Fruit fly (Drosophila melanogaster): ENCODE data around the gene Ref1.

The Ref1 gene

dm6 chr3R:7108589-7109312, 28.6 kb upstream of the Ref1 start (continued):
- TF ChIP-seq dm (GFP tag; optimal IDR thresholded peaks at IDR 0.05) (peak; percentile 79), CG12219 (GFP tag; optimal IDR thresholded peaks at IDR 0.05) (peak; percentile 90), Bteb2 (GFP tag; optimal IDR thresholded peaks at IDR 0.05) (peak; percentile 84), CG11093 (GFP tag; IDR thresholded peaks at IDR 0.05) (peak; percentile 94), CG34376 (GFP tag; optimal IDR thresholded peaks at IDR 0.05) (peak; percentile 5), CG1647 (GFP tag; optimal IDR thresholded peaks at IDR 0.05) (peak; percentile 82), onecut (GFP tag; IDR thresholded peaks at IDR 0.05) (peak; percentile 90), Doc2 (GFP tag; IDR thresholded peaks at IDR 0.05) (no peak), CG14965 (GFP tag; optimal IDR thresholded peaks at IDR 0.05; ENCODE audit: borderline replicate concordance) (peak; percentile 45), run (tag; optimal IDR thresholded peaks at IDR 0.05) (peak; percentile 82), croc (GFP tag; conservative IDR thresholded peaks at IDR 0.05) (peak; percentile 97), NC2β (GFP tag; optimal IDR thresholded peaks at IDR 0.05) (peak; percentile 95), CoRest (tag; optimal IDR thresholded peaks at IDR 0.05) (peak; percentile 97), CG1529 (GFP tag; optimal IDR thresholded peaks at IDR 0.05) (peak; percentile 97), PHDP (tag; optimal IDR thresholded peaks at IDR 0.05) (peak; percentile 95), ind (GFP tag; optimal IDR thresholded peaks at IDR 0.05) (peak; percentile 87), CG18262 (tag; optimal IDR thresholded peaks at IDR 0.05) (peak; percentile 99), CG10462 (GFP tag; optimal IDR thresholded peaks at IDR 0.05) (peak; percentile 98), ham (GFP tag; IDR thresholded peaks at IDR 0.05) (no peak), ems (GFP tag; optimal IDR thresholded peaks at IDR 0.05) (peak; percentile 87), tna (GFP tag; IDR thresholded peaks at IDR 0.05; ENCODE audit: partially characterized antibody) (no peak), CG3995 (GFP tag; optimal IDR thresholded peaks at IDR 0.05) (no peak), knrl (GFP tag; IDR thresholded peaks at IDR 0.05; ENCODE audit: partially characterized antibody) (no peak), CG15073 (GFP tag; optimal IDR thresholded peaks at IDR 0.05) (peak; percentile 80), luna (GFP tag; optimal IDR thresholded peaks at IDR 0.05) (no peak), bbx (GFP tag; IDR thresholded peaks at IDR 0.05; ENCODE audit: partially characterized antibody) (no peak), Sox102F (GFP tag; optimal IDR thresholded peaks at IDR 0.05) (peak; percentile 99), ash1 (GFP tag; optimal IDR thresholded peaks at IDR 0.05) (no peak), CG7987 (GFP tag; optimal IDR thresholded peaks at IDR 0.05) (no peak), dpn (GFP tag; optimal IDR thresholded peaks at IDR 0.05) (peak; percentile 88 to 94), br (optimal IDR thresholded peaks at IDR 0.05) (no peak), Asciz (GFP tag; optimal IDR thresholded peaks at IDR 0.05) (peak; percentile 97), zen2 (GFP tag; IDR thresholded peaks at IDR 0.05; ENCODE audit: partially characterized antibody) (no peak), CG43689 (GFP tag; IDR thresholded peaks at IDR 0.05) (no peak), CG4730 (GFP tag; IDR thresholded peaks at IDR 0.05) (no peak), CG15514 (GFP tag; optimal IDR thresholded peaks at IDR 0.05) (peak; percentile 44), Dp (GFP tag; optimal IDR thresholded peaks at IDR 0.05) (no peak), CG6654 (GFP tag; optimal IDR thresholded peaks at IDR 0.05) (peak; percentile 74), CG10209 (GFP tag; optimal IDR thresholded peaks at IDR 0.05) (peak; percentile 93), Camta (GFP tag; optimal IDR thresholded peaks at IDR 0.05) (peak; percentile 96), HLH4C (GFP tag; IDR thresholded peaks at IDR 0.05; ENCODE audit: partially characterized antibody) (no peak), CG11560 (tag; IDR thresholded peaks at IDR 0.05) (no peak), GATAe (GFP tag; conservative IDR thresholded peaks at IDR 0.05) (no peak), CG8478 (optimal IDR thresholded peaks at IDR 0.05) (no peak), gcm (GFP tag; optimal IDR thresholded peaks at IDR 0.05) (peak; percentile 97), toy (GFP tag; IDR thresholded peaks at IDR 0.05) (no peak), CG9727 (GFP tag; optimal IDR thresholded peaks at IDR 0.05) (peak; percentile 98), CG7556 (GFP tag; optimal IDR thresholded peaks at IDR 0.05) (peak; percentile 90), p53 (GFP tag; optimal IDR thresholded peaks at IDR 0.05) (peak; percentile 4), CG1602 (GFP tag; optimal IDR thresholded peaks at IDR 0.05) (peak; percentile 96)

Measured in whole organism, embryonic.